Fruit fly (Drosophila melanogaster) whole organism, embryonic: ENCODE data around the gene nmdyn-D6.

ENCODE experiments used
- Ada2b ChIP-seq: fragments of 200-800 bp; sonication (Bioruptor generic); IDR thresholded peaks from 2 replicates; pipeline ENCODE4 v1.3.6; 2022; ENCODE audit warnings: missing biosample characterization, missing genetic modification characterization
- BtbVII ChIP-seq: fragments of 200-800 bp; sonication (Bioruptor generic); optimal IDR thresholded peaks from 3 replicates; lab custom pipeline; 2017; ENCODE audit warnings: missing biosample characterization, mild to moderate bottlenecking, missing genetic modification characterization
- C15 ChIP-seq: fragments of 200-800 bp; sonication (Bioruptor generic); IDR thresholded peaks from 3 replicates; pipeline ENCODE4 v1.3.6; 2022; ENCODE audit warnings: missing biosample characterization, missing genetic modification characterization
- CG10209 ChIP-seq: fragments of 200-800 bp; sonication (Bioruptor generic); optimal IDR thresholded peaks from 3 replicates; lab custom pipeline; 2017; ENCODE audit warnings: missing biosample characterization, mild to moderate bottlenecking, missing genetic modification characterization, missing genetic modification reagents
- CG10366 ChIP-seq: fragments of 200-800 bp; sonication (Bioruptor generic); IDR thresholded peaks from 2 replicates; pipeline ENCODE4 v1.3.6; 2022; ENCODE audit warnings: missing biosample characterization, missing genetic modification characterization
- CG12155 ChIP-seq: fragments of 200-800 bp; sonication (Bioruptor generic); optimal IDR thresholded peaks from 3 replicates; lab custom pipeline; 2016; ENCODE audit warnings: missing biosample characterization, missing genetic modification characterization
- CG13775 ChIP-seq: fragments of 200-800 bp; sonication (Bioruptor generic); optimal IDR thresholded peaks from 3 replicates; lab custom pipeline; 2017; ENCODE audit warnings: missing biosample characterization, mild to moderate bottlenecking, missing genetic modification characterization
- CG14710 ChIP-seq: fragments of 200-800 bp; sonication (Bioruptor generic); optimal IDR thresholded peaks from 3 replicates; lab custom pipeline; 2019; ENCODE audit warnings: missing biosample characterization, mild to moderate bottlenecking, missing genetic modification characterization, moderate library complexity
- CG15601 ChIP-seq: fragments of 200-800 bp; sonication (Bioruptor generic); optimal IDR thresholded peaks from 3 replicates; lab custom pipeline; 2019; ENCODE audit warnings: missing biosample characterization, mild to moderate bottlenecking, missing genetic modification characterization, moderate library complexity
- CG17361 ChIP-seq: fragments of 200-800 bp; sonication (Bioruptor generic); IDR thresholded peaks from 3 replicates; pipeline ENCODE4 v1.3.6; 2022; ENCODE audit warnings: missing biosample characterization, missing genetic modification characterization
- CG2116 ChIP-seq: fragments of 200-800 bp; sonication (Bioruptor generic); optimal IDR thresholded peaks from 3 replicates; lab custom pipeline; 2018; ENCODE audit warnings: missing biosample characterization, mild to moderate bottlenecking, missing genetic modification characterization
- CG2889 ChIP-seq: fragments of 200-800 bp; sonication (Bioruptor generic); IDR thresholded peaks from 3 replicates; pipeline ENCODE4 v1.3.6; 2022; ENCODE audit warnings: missing biosample characterization, missing genetic modification characterization
- CG3407 ChIP-seq: fragments of 200-800 bp; sonication (Bioruptor generic); optimal IDR thresholded peaks from 2 replicates; lab custom pipeline; 2018; ENCODE audit warnings: missing biosample characterization, mild to moderate bottlenecking, missing genetic modification characterization
- CG34224 ChIP-seq: fragments of 200-800 bp; sonication (Bioruptor generic); IDR thresholded peaks from 3 replicates; pipeline ENCODE4 v1.3.6; 2022; ENCODE audit warnings: missing biosample characterization, missing genetic modification characterization; ENCODE audit not compliant: partially characterized antibody
- CG4328 ChIP-seq: fragments of 200-800 bp; sonication (Bioruptor generic); optimal IDR thresholded peaks from 3 replicates; lab custom pipeline; 2017; ENCODE audit warnings: missing biosample characterization, missing genetic modification reagents, missing genetic modification characterization
- CG4404 ChIP-seq: fragments of 200-800 bp; sonication (Bioruptor generic); IDR thresholded peaks from 2 replicates; pipeline ENCODE4 v1.3.6; 2022; ENCODE audit warnings: missing biosample characterization, missing genetic modification characterization
- CG4707 ChIP-seq: fragments of 200-800 bp; sonication (Bioruptor generic); optimal IDR thresholded peaks from 2 replicates; lab custom pipeline; 2018; ENCODE audit warnings: missing biosample characterization, mild to moderate bottlenecking, missing genetic modification characterization, moderate library complexity
- CG5180 ChIP-seq: fragments of 200-800 bp; sonication (Bioruptor generic); optimal IDR thresholded peaks from 3 replicates; lab custom pipeline; 2017; ENCODE audit warnings: missing biosample characterization, missing genetic modification characterization, mild to moderate bottlenecking, moderate library complexity, missing genetic modification reagents
- CG5953 ChIP-seq: fragments of 200-800 bp; sonication (Bioruptor generic); IDR thresholded peaks from 2 replicates; pipeline ENCODE4 v1.3.6; 2022; ENCODE audit warnings: missing biosample characterization, missing genetic modification characterization
- CG7745 ChIP-seq: fragments of 200-800 bp; sonication (Bioruptor generic); optimal IDR thresholded peaks from 2 replicates; lab custom pipeline; 2018; ENCODE audit warnings: missing biosample characterization, mild to moderate bottlenecking, missing genetic modification characterization, moderate library complexity
- HLH4C ChIP-seq: fragments of 200-800 bp; sonication (Bioruptor generic); IDR thresholded peaks from 3 replicates; pipeline ENCODE4 v1.3.6; 2022; ENCODE audit warnings: missing biosample characterization, missing genetic modification characterization; ENCODE audit not compliant: partially characterized antibody
- Hand ChIP-seq: fragments of 200-800 bp; sonication (Bioruptor generic); optimal IDR thresholded peaks from 2 replicates; lab custom pipeline; 2017; ENCODE audit warnings: mild to moderate bottlenecking, missing biosample characterization, missing genetic modification reagents, missing genetic modification characterization
- Hr3 ChIP-seq: fragments of 200-800 bp; sonication (Bioruptor generic); optimal IDR thresholded peaks from 3 replicates; lab custom pipeline; 2016; ENCODE audit warnings: missing biosample characterization, missing genetic modification characterization
- Hr78 ChIP-seq, 2 experiments: fragments of 200-800 bp in 1 of 2; fragments of >200 bp in 1 of 2; sonication (Bioruptor generic) in 1 of 2; optimal IDR thresholded peaks; 2 replicates each; lab custom pipeline; 2017 to 2019; ENCODE audit warnings: missing biosample characterization in 2 of 2, missing genetic modification characterization in 2 of 2, mild to moderate bottlenecking in 1 of 2, moderate library complexity in 1 of 2
- Nf-YA ChIP-seq: fragments of 200-800 bp; sonication (Bioruptor generic); IDR thresholded peaks from 2 replicates; pipeline ENCODE4 v1.3.6; 2022; ENCODE audit warnings: missing biosample characterization, missing genetic modification characterization
- Nf-YC ChIP-seq: fragments of 200-800 bp; optimal IDR thresholded peaks from 3 replicates; lab custom pipeline; 2019; ENCODE audit warnings: missing biosample characterization, mild to moderate bottlenecking, missing genetic modification characterization, moderate library complexity
- Oli ChIP-seq: fragments of 200-800 bp; sonication (Bioruptor generic); optimal IDR thresholded peaks from 2 replicates; lab custom pipeline; 2018; ENCODE audit warnings: missing biosample characterization, mild to moderate bottlenecking, missing genetic modification characterization, moderate library complexity
- Sry-δ ChIP-seq: fragments of 200-800 bp; sonication (Bioruptor generic); optimal IDR thresholded peaks from 2 replicates; lab custom pipeline; 2016; ENCODE audit warnings: missing biosample characterization, missing genetic modification characterization
- Usf ChIP-seq: fragments of 200-800 bp; sonication (Bioruptor generic); optimal IDR thresholded peaks from 2 replicates; lab custom pipeline; 2017; ENCODE audit warnings: missing genotype, missing biosample characterization, missing genetic modification characterization
- al ChIP-seq: fragments of 200-800 bp; sonication (Bioruptor generic); IDR thresholded peaks from 2 replicates; pipeline ENCODE4 v1.3.6; 2022; ENCODE audit warnings: missing biosample characterization, missing genetic modification characterization
- bab2 ChIP-seq: fragments of 200-800 bp; sonication (Bioruptor generic); optimal IDR thresholded peaks from 2 replicates; lab custom pipeline; 2016; ENCODE audit warnings: missing biosample characterization, missing genetic modification characterization
- br ChIP-seq: fragments of >200 bp; optimal IDR thresholded peaks from 2 replicates; lab custom pipeline; 2017
- bsh ChIP-seq, 2 experiments: fragments of 200-800 bp; sonication (Bioruptor generic); optimal IDR thresholded peaks; 2 replicates each; lab custom pipeline; 2017 to 2018; ENCODE audit warnings: mild to moderate bottlenecking in 2 of 2, missing biosample characterization in 2 of 2, missing genetic modification characterization in 2 of 2, moderate library complexity in 1 of 2
- chif ChIP-seq, 2 experiments: fragments of 200-800 bp; sonication (Bioruptor generic); optimal IDR thresholded peaks; 3 replicates each; lab custom pipeline; 2016; ENCODE audit warnings: missing biosample characterization in 2 of 2, missing genetic modification characterization in 2 of 2
- chm ChIP-seq: fragments of 200-800 bp; sonication (Bioruptor generic); IDR thresholded peaks from 2 replicates; pipeline ENCODE4 v1.3.6; 2022; ENCODE audit warnings: missing biosample characterization, missing genetic modification characterization
- exex ChIP-seq: fragments of 200-800 bp; sonication (Bioruptor generic); optimal IDR thresholded peaks from 4 replicates; lab custom pipeline; 2018; ENCODE audit warnings: missing biosample characterization, mild to moderate bottlenecking, missing genetic modification characterization, moderate library complexity
- fd64A ChIP-seq: fragments of 200-800 bp; sonication (Bioruptor generic); optimal IDR thresholded peaks from 3 replicates; lab custom pipeline; 2018; ENCODE audit warnings: missing biosample characterization, mild to moderate bottlenecking, missing genetic modification characterization
- gem ChIP-seq: fragments of 200-800 bp; sonication (Bioruptor generic); optimal IDR thresholded peaks from 2 replicates; lab custom pipeline; 2019; ENCODE audit warnings: missing biosample characterization, mild to moderate bottlenecking, missing genetic modification characterization, moderate library complexity
- grau ChIP-seq: fragments of 200-800 bp; optimal IDR thresholded peaks from 3 replicates; lab custom pipeline; 2019; ENCODE audit warnings: missing biosample characterization, mild to moderate bottlenecking, missing genetic modification characterization, moderate library complexity
- ham ChIP-seq: fragments of 200-800 bp; sonication (Bioruptor generic); IDR thresholded peaks from 2 replicates; pipeline ENCODE4 v1.3.6; 2022; ENCODE audit warnings: missing biosample characterization, missing genetic modification characterization
- jumu ChIP-seq: fragments of 200-800 bp; sonication (Bioruptor generic); optimal IDR thresholded peaks from 3 replicates; lab custom pipeline; 2016; ENCODE audit warnings: missing biosample characterization, missing genetic modification characterization
- kni ChIP-seq: fragments of 200-800 bp; sonication (Bioruptor generic); optimal IDR thresholded peaks from 3 replicates; lab custom pipeline; 2017; ENCODE audit warnings: mild to moderate bottlenecking, missing biosample characterization, missing genetic modification reagents, missing genetic modification characterization
- lola ChIP-seq, 3 experiments: fragments of >200 bp in 2 of 3; fragments of 200-800 bp in 1 of 3; sonication (Bioruptor generic) in 1 of 3; optimal IDR thresholded peaks; 2 replicates each; lab custom pipeline; 2017 to 2019; ENCODE audit warnings: missing biosample characterization in 3 of 3, missing genetic modification characterization in 3 of 3, mild to moderate bottlenecking in 1 of 3, moderate library complexity in 1 of 3
- mirr ChIP-seq: fragments of 200-800 bp; sonication (Bioruptor generic); optimal IDR thresholded peaks from 3 replicates; lab custom pipeline; 2018; ENCODE audit warnings: missing biosample characterization, mild to moderate bottlenecking, missing genetic modification characterization
- prd ChIP-seq, 3 experiments: fragments of >200 bp in 2 of 3; fragments of 200-800 bp in 1 of 3; sonication (Bioruptor generic) in 1 of 3; optimal IDR thresholded peaks in 2 of 3; IDR thresholded peaks in 1 of 3; 2 replicates in 2 of 3; 3 replicates in 1 of 3; pipeline versions ENCODE4 v1.3.6 to Lab custom; 2017 to 2022; ENCODE audit warnings: missing biosample characterization in 1 of 3, missing genetic modification characterization in 1 of 3
- ranshi ChIP-seq: fragments of 200-800 bp; sonication (Bioruptor generic); IDR thresholded peaks from 2 replicates; pipeline ENCODE4 v1.3.6; 2022; ENCODE audit warnings: missing biosample characterization, missing genetic modification characterization
- tin ChIP-seq: fragments of 200-800 bp; sonication (Bioruptor generic); optimal IDR thresholded peaks from 3 replicates; lab custom pipeline; 2016; ENCODE audit warnings: missing biosample characterization, missing genetic modification characterization
- tup ChIP-seq: fragments of 200-800 bp; sonication (Bioruptor generic); optimal IDR thresholded peaks from 2 replicates; lab custom pipeline; 2016; ENCODE audit warnings: missing biosample characterization, mild to moderate bottlenecking, missing genetic modification characterization, moderate library complexity
- wor ChIP-seq: fragments of 200-800 bp; sonication (Bioruptor generic); IDR thresholded peaks from 2 replicates; pipeline ENCODE4 v1.3.6; 2022; ENCODE audit warnings: missing biosample characterization, missing genetic modification characterization

The nmdyn-D6 gene

dm6 chrX:14627080-14627796 is 43.8 kb downstream of the nmdyn-D6 start (continued):
- TF ChIP-seq fd64A (GFP tag; lab: Kevin White, UChicago) (peak; percentile 37), CG4707 (GFP tag; lab: Kevin White, UChicago) (peak; percentile 45), gem (tag; lab: Kevin White, UChicago) (peak; percentile 94), jumu (peak; percentile 56), tup (GFP tag; lab: Kevin White, UChicago) (peak; percentile 28), CG10209 (GFP tag; lab: Kevin White, UChicago) (peak; percentile 82), prd (optimal IDR thresholded peaks at IDR 0.05; lab: Kevin White, UChicago) (no peak), prd (GFP tag; IDR thresholded peaks at IDR 0.05; lab: Robert Waterston, UW) (peak; percentile 90), CG5953 (GFP tag; lab: Robert Waterston, UW) (peak; percentile 62; the same call in 1 of the 2 replicates), lola (GFP tag; optimal IDR thresholded peaks at IDR 0.05; lab: Kevin White, UChicago) (peak in 1 of 3 experiments; percentile 93), bab2 (GFP tag; lab: Kevin White, UChicago) (peak; percentile 53), CG12155 (peak; percentile 75), ham (GFP tag; lab: Robert Waterston, UW) (no peak), al (GFP tag; lab: Robert Waterston, UW) (no peak), kni (peak; percentile 81), bsh (GFP tag; optimal IDR thresholded peaks at IDR 0.05; lab: Kevin White, UChicago) (peak in 1 of 2 experiments; percentile 93), Usf (GFP tag; lab: Kevin White, UChicago) (peak; percentile 64), CG34224 (no peak), br (lab: Kevin White, UChicago) (no peak), chm (peak; percentile 63), Hand (GFP tag; lab: Kevin White, UChicago) (peak; percentile 25), CG17361 (GFP tag; lab: Robert Waterston, UW) (peak; percentile 91), chif (GFP tag; optimal IDR thresholded peaks at IDR 0.05; lab: Kevin White, UChicago) (peak; percentile 49 to 88), CG3407 (peak; percentile 79), CG7745 (tag; lab: Kevin White, UChicago) (no peak), exex (no peak), CG4328 (GFP tag; lab: Kevin White, UChicago) (peak; percentile 63), mirr (GFP tag; lab: Kevin White, UChicago) (no peak), CG2889 (no peak)
- TF ChIP-seq, all 482 proteins: peak for 348

- no peak for TF ChIP-seq Ada2b (GFP tag; lab: Robert Waterston, UW)
- no peak for TF ChIP-seq ranshi (GFP tag; lab: Robert Waterston, UW)
- TF ChIP-seq HLH4C (GFP tag; lab: Robert Waterston, UW), result no peak
- TF ChIP-seq CG5180, result no peak
- no peak for TF ChIP-seq grau (tag; lab: Kevin White, UChicago)
- no peak for TF ChIP-seq CG15601
- no peak for TF ChIP-seq BtbVII
- TF ChIP-seq Hr78 (GFP tag; optimal IDR thresholded peaks at IDR 0.05; lab: Kevin White, UChicago), result no peak
- TF ChIP-seq C15, result no peak
- peak in 1 of 3 experiments; percentile 47 for TF ChIP-seq lola (GFP tag; optimal IDR thresholded peaks at IDR 0.05; lab: Kevin White, UChicago)
- no peak for TF ChIP-seq tin
- no peak for TF ChIP-seq CG10366 (GFP tag; lab: Robert Waterston, UW)
- no peak for TF ChIP-seq Nf-YA
- TF ChIP-seq CG14710 (tag; lab: Kevin White, UChicago), result peak; percentile 17
- TF ChIP-seq wor (GFP tag; lab: Robert Waterston, UW), result no peak
- TF ChIP-seq Oli (tag; lab: Kevin White, UChicago), result no peak
- no peak for TF ChIP-seq Hr3
- TF ChIP-seq Nf-YC, result no peak
- TF ChIP-seq CG13775, result peak; percentile 26
- TF ChIP-seq CG4404 (GFP tag; lab: Robert Waterston, UW), result peak; percentile 56; the same call in 1 of the 2 replicates
- TF ChIP-seq Sry-δ (GFP tag; lab: Kevin White, UChicago), result no peak
- no peak for TF ChIP-seq CG2116 (GFP tag; lab: Kevin White, UChicago)
Observed at dm6 chrX:14629411-14629810, 45.9 kb downstream of the nmdyn-D6 start.
